Worm (Caenorhabditis elegans) whole organism, mixed stage, embryonic: ENCODE measurements around the gene cnp-3.

Source experiments
- M03D4.4 ChIP-seq: sonication (generic microtip); optimal IDR thresholded peaks from 2 replicates; lab custom pipeline; 2017; ENCODE audit warnings: mild to moderate bottlenecking, missing genetic modification characterization, missing compliant biosample characterization
- bed-3 ChIP-seq: fragments of 200-800 bp; sonication (Bioruptor generic); optimal IDR thresholded peaks from 3 replicates; lab custom pipeline; 2018; ENCODE audit warnings: mild to moderate bottlenecking, missing genetic modification characterization, moderate library complexity, missing compliant biosample characterization
- blmp-1 ChIP-seq: fragments of 150-350 bp; optimal IDR thresholded peaks from 2 replicates; lab custom pipeline; 2014; ENCODE audit warnings: missing biosample characterization, missing genetic modification characterization
- ceh-43 ChIP-seq: fragments of 200-800 bp; sonication (Bioruptor generic); optimal IDR thresholded peaks from 2 replicates; lab custom pipeline; 2018; ENCODE audit warnings: mild to moderate bottlenecking, missing genetic modification characterization, moderate library complexity, missing compliant biosample characterization
- ceh-83 ChIP-seq: fragments of 200-800 bp; sonication (Bioruptor generic); optimal IDR thresholded peaks from 2 replicates; lab custom pipeline; 2018; ENCODE audit warnings: mild to moderate bottlenecking, missing genetic modification characterization, missing compliant biosample characterization
- ces-1 ChIP-seq: fragments of 150-350 bp; optimal IDR thresholded peaks from 2 replicates; lab custom pipeline; 2014; ENCODE audit warnings: missing biosample characterization, missing genetic modification reagents, missing genetic modification characterization
- cnd-1 ChIP-seq: fragments of 200-800 bp; sonication (Bioruptor generic); optimal IDR thresholded peaks from 2 replicates; lab custom pipeline; 2018; ENCODE audit warnings: mild to moderate bottlenecking, missing genetic modification characterization, missing compliant biosample characterization
- drap-1 ChIP-seq: fragments of 200-800 bp; sonication (Bioruptor generic); optimal IDR thresholded peaks from 3 replicates; lab custom pipeline; 2018; ENCODE audit warnings: mild to moderate bottlenecking, missing genetic modification characterization, missing compliant biosample characterization
- elt-1 ChIP-seq: sonication (generic microtip); optimal IDR thresholded peaks from 2 replicates; lab custom pipeline; 2017; ENCODE audit warnings: missing genetic modification characterization, mild to moderate bottlenecking, missing compliant biosample characterization, antibody characterized with exemption, moderate library complexity, borderline replicate concordance; ENCODE audit not compliant: insufficient read depth
- elt-3 ChIP-seq: fragments of 150-350 bp; optimal IDR thresholded peaks from 2 replicates; lab custom pipeline; 2014; ENCODE audit warnings: missing biosample characterization, missing genetic modification characterization
- flh-1 ChIP-seq: fragments of 200-800 bp; sonication (Bioruptor generic); optimal IDR thresholded peaks from 2 replicates; lab custom pipeline; 2018; ENCODE audit warnings: mild to moderate bottlenecking, missing genetic modification characterization, moderate library complexity, missing compliant biosample characterization
- ham-2 ChIP-seq: fragments of 200-800 bp; sonication (Bioruptor generic); optimal IDR thresholded peaks from 2 replicates; lab custom pipeline; 2018; ENCODE audit warnings: mild to moderate bottlenecking, missing genetic modification characterization, missing compliant biosample characterization
- hlh-1 ChIP-seq: fragments of 150-350 bp; optimal IDR thresholded peaks from 2 replicates; lab custom pipeline; 2014; ENCODE audit warnings: missing biosample characterization, missing genetic modification reagents, missing genetic modification characterization
- lin-13 ChIP-seq: fragments of 150-350 bp; optimal IDR thresholded peaks from 2 replicates; lab custom pipeline; 2014; ENCODE audit warnings: missing biosample characterization, missing genetic modification characterization
- lin-32 ChIP-seq: fragments of 200-800 bp; sonication (Bioruptor generic); optimal IDR thresholded peaks from 2 replicates; lab custom pipeline; 2018; ENCODE audit warnings: mild to moderate bottlenecking, missing genetic modification characterization, missing compliant biosample characterization
- lsy-2 ChIP-seq: fragments of 150-350 bp; optimal IDR thresholded peaks from 2 replicates; lab custom pipeline; 2014; ENCODE audit warnings: missing biosample characterization, missing genetic modification characterization
- mab-5 ChIP-seq: fragments of 150-350 bp; optimal IDR thresholded peaks from 2 replicates; lab custom pipeline; 2014; ENCODE audit warnings: missing biosample characterization, missing genetic modification characterization
- mep-1 ChIP-seq: fragments of 150-350 bp; optimal IDR thresholded peaks from 2 replicates; lab custom pipeline; 2017; ENCODE audit warnings: missing biosample characterization, missing genetic modification reagents, missing genetic modification characterization, inconsistent platforms
- mls-2 ChIP-seq: sonication (generic microtip); optimal IDR thresholded peaks from 2 replicates; lab custom pipeline; 2016; ENCODE audit warnings: mild to moderate bottlenecking, missing genetic modification characterization, moderate library complexity, missing compliant biosample characterization
- nhr-12 ChIP-seq: fragments of 150-350 bp; optimal IDR thresholded peaks from 2 replicates; lab custom pipeline; 2014; ENCODE audit warnings: missing biosample characterization, missing genetic modification characterization
- nhr-2 ChIP-seq: fragments of 150-350 bp; optimal IDR thresholded peaks from 2 replicates; lab custom pipeline; 2014; ENCODE audit warnings: missing biosample characterization, missing genetic modification characterization
- nhr-237 ChIP-seq: fragments of 150-350 bp; optimal IDR thresholded peaks from 2 replicates; lab custom pipeline; 2014; ENCODE audit warnings: missing biosample characterization, missing genetic modification characterization
- nhr-28 ChIP-seq: fragments of 150-350 bp; optimal IDR thresholded peaks from 2 replicates; lab custom pipeline; 2014; ENCODE audit warnings: missing biosample characterization, missing genetic modification characterization
- nhr-76 ChIP-seq: sonication (generic microtip); optimal IDR thresholded peaks from 2 replicates; lab custom pipeline; 2017; ENCODE audit warnings: missing biosample characterization, missing genetic modification characterization
- pha-4 ChIP-seq: fragments of 150-350 bp; optimal IDR thresholded peaks from 2 replicates; lab custom pipeline; 2018; ENCODE audit warnings: missing biosample characterization, missing genetic modification reagents, missing genetic modification characterization
- sem-2 ChIP-seq: fragments of 200-800 bp; sonication (Bioruptor generic); optimal IDR thresholded peaks from 2 replicates; lab custom pipeline; 2018; ENCODE audit warnings: mild to moderate bottlenecking, missing genetic modification characterization, missing compliant biosample characterization
- snpc-4 ChIP-seq: fragments of 150-350 bp; optimal IDR thresholded peaks from 2 replicates; lab custom pipeline; 2014; ENCODE audit warnings: missing biosample characterization, missing genetic modification characterization
- sptf-1 ChIP-seq: sonication (generic microtip); optimal IDR thresholded peaks from 2 replicates; lab custom pipeline; 2017; ENCODE audit warnings: mild to moderate bottlenecking, missing genetic modification characterization, moderate library complexity, missing compliant biosample characterization
- tbx-8 ChIP-seq: fragments of 200-800 bp; sonication (Bioruptor generic); optimal IDR thresholded peaks from 2 replicates; lab custom pipeline; 2018; ENCODE audit warnings: mild to moderate bottlenecking, missing genetic modification characterization, moderate library complexity, missing compliant biosample characterization
- unc-120 ChIP-seq: sonication (generic microtip); optimal IDR thresholded peaks from 2 replicates; lab custom pipeline; 2017; ENCODE audit warnings: missing genetic modification characterization, missing compliant biosample characterization; ENCODE audit not compliant: poor library complexity, severe bottlenecking
- unc-39 ChIP-seq: fragments of 150-350 bp; optimal IDR thresholded peaks from 2 replicates; lab custom pipeline; 2014; ENCODE audit warnings: missing biosample characterization, missing genetic modification characterization
- unc-62 ChIP-seq: fragments of 150-350 bp; optimal IDR thresholded peaks from 2 replicates; lab custom pipeline; 2014; ENCODE audit warnings: missing biosample characterization, missing genetic modification reagents, missing genetic modification characterization
- zip-8 ChIP-seq: fragments of 150-350 bp; optimal IDR thresholded peaks from 2 replicates; lab custom pipeline; 2014; ENCODE audit warnings: missing biosample characterization, missing genetic modification characterization
- ztf-11 ChIP-seq: fragments of 150-350 bp; optimal IDR thresholded peaks from 2 replicates; lab custom pipeline; 2014; ENCODE audit warnings: missing biosample characterization, missing genetic modification characterization

cnp-3 gene

ce11 chrX:17170401-17170800 is 32.5 kb upstream of the cnp-3 start:
- TF ChIP-seq ces-1 (GFP tag; lab: Kevin White, UChicago) (peak; percentile 86), unc-120 (no peak), nhr-237 (tag; lab: Kevin White, UChicago) (no peak)

- no peak for TF ChIP-seq unc-120
- no peak for TF ChIP-seq flh-1 (GFP tag; lab: Kevin White, UChicago)
- TF ChIP-seq sem-2 (GFP tag; lab: Kevin White, UChicago): no peak
- TF ChIP-seq bed-3 (GFP tag; lab: Kevin White, UChicago): no peak
- TF ChIP-seq unc-62 (GFP tag; lab: Kevin White, UChicago): no peak
- TF ChIP-seq pha-4: no peak
- TF ChIP-seq cnd-1 (tag; lab: Kevin White, UChicago): no peak
- no peak for TF ChIP-seq mab-5 (tag; lab: Kevin White, UChicago)
- no peak for TF ChIP-seq ceh-83
- TF ChIP-seq M03D4.4: no peak
- TF ChIP-seq nhr-28 (tag; lab: Kevin White, UChicago): no peak
- no peak for TF ChIP-seq ces-1 (GFP tag; lab: Kevin White, UChicago)
- TF ChIP-seq snpc-4 (tag; lab: Kevin White, UChicago): no peak
- no peak for TF ChIP-seq nhr-2 (tag; lab: Kevin White, UChicago)
- TF ChIP-seq blmp-1 (tag; lab: Kevin White, UChicago): no peak
Measured at ce11 chrX:17168086-17168485, 30.2 kb upstream of the cnp-3 start.

ce11 chrX:17157868-17158267 is 20.0 kb upstream of the cnp-3 start, which contains the start of gene npr-21:
Gene npr-21, minus strand, starts transcription at chrX:17157968.
- TF ChIP-seq ces-1 (GFP tag; lab: Kevin White, UChicago): no peak
- no peak for TF ChIP-seq hlh-1 (tag; lab: Kevin White, UChicago)
- no peak for TF ChIP-seq drap-1 (GFP tag; lab: Kevin White, UChicago)
- TF ChIP-seq mep-1 (tag; lab: Kevin White, UChicago): no peak
- TF ChIP-seq nhr-12 (tag; lab: Kevin White, UChicago): no peak
- no peak for TF ChIP-seq nhr-2 (tag; lab: Kevin White, UChicago)
- no peak for TF ChIP-seq lin-13 (tag; lab: Kevin White, UChicago)
- no peak for TF ChIP-seq zip-8 (tag; lab: Kevin White, UChicago)
- no peak for TF ChIP-seq mab-5 (tag; lab: Kevin White, UChicago)
- no peak for TF ChIP-seq unc-120
- no peak for TF ChIP-seq mls-2 (tag; lab: Kevin White, UChicago)
- no peak for TF ChIP-seq bed-3 (GFP tag; lab: Kevin White, UChicago)
- TF ChIP-seq sem-2 (GFP tag; lab: Kevin White, UChicago): no peak
- no peak for TF ChIP-seq ham-2 (GFP tag; lab: Kevin White, UChicago)
- TF ChIP-seq pha-4: no peak
- TF ChIP-seq tbx-8 (GFP tag; lab: Kevin White, UChicago): no peak
- TF ChIP-seq ceh-83: no peak
- TF ChIP-seq unc-62 (GFP tag; lab: Kevin White, UChicago): no peak

- TF ChIP-seq sem-2 (GFP tag; lab: Kevin White, UChicago) (no peak), unc-62 (GFP tag; lab: Kevin White, UChicago) (no peak), nhr-237 (tag; lab: Kevin White, UChicago) (no peak), nhr-2 (tag; lab: Kevin White, UChicago) (no peak), lin-13 (tag; lab: Kevin White, UChicago) (no peak), unc-39 (tag; lab: Kevin White, UChicago) (no peak), flh-1 (GFP tag; lab: Kevin White, UChicago) (no peak), M03D4.4 (no peak), tbx-8 (GFP tag; lab: Kevin White, UChicago) (no peak), nhr-76 (tag; lab: Kevin White, UChicago) (no peak), ztf-11 (tag; lab: Kevin White, UChicago) (no peak), mep-1 (tag; lab: Kevin White, UChicago) (no peak), sptf-1 (no peak), snpc-4 (tag; lab: Kevin White, UChicago) (no peak), nhr-12 (tag; lab: Kevin White, UChicago) (no peak), bed-3 (GFP tag; lab: Kevin White, UChicago) (no peak), elt-3 (tag; lab: Kevin White, UChicago) (no peak)
Measured at ce11 chrX:17157089-17157488, 19.2 kb upstream of the cnp-3 start.

ce11 chrX:17151160-17151711 is 13.3 kb upstream of the cnp-3 start, which contains the start of gene mdt-1.2:
Gene mdt-1.2, plus strand, starts transcription at chrX:17151522.
- TF ChIP-seq nhr-76 (tag; lab: Kevin White, UChicago) (no peak), hlh-1 (tag; lab: Kevin White, UChicago) (no peak), sptf-1 (peak; percentile 61), unc-62 (GFP tag; lab: Kevin White, UChicago) (no peak), ceh-43 (GFP tag; lab: Kevin White, UChicago) (no peak), sem-2 (GFP tag; lab: Kevin White, UChicago) (no peak), unc-39 (tag; lab: Kevin White, UChicago) (no peak), blmp-1 (tag; lab: Kevin White, UChicago) (no peak), elt-1 (tag; lab: Kevin White, UChicago) (no peak), nhr-2 (tag; lab: Kevin White, UChicago) (peak; percentile 22), elt-3 (tag; lab: Kevin White, UChicago) (no peak), ceh-83 (no peak), M03D4.4 (peak; percentile 36), nhr-237 (tag; lab: Kevin White, UChicago) (peak; percentile 42), lsy-2 (tag; lab: Kevin White, UChicago) (peak; percentile 1), drap-1 (GFP tag; lab: Kevin White, UChicago) (no peak), bed-3 (GFP tag; lab: Kevin White, UChicago) (no peak), nhr-28 (tag; lab: Kevin White, UChicago) (no peak), tbx-8 (GFP tag; lab: Kevin White, UChicago) (no peak), ham-2 (GFP tag; lab: Kevin White, UChicago) (no peak), mep-1 (tag; lab: Kevin White, UChicago) (peak; percentile 91), pha-4 (peak; percentile 83), lin-32 (GFP tag; lab: Kevin White, UChicago) (no peak), ces-1 (GFP tag; lab: Kevin White, UChicago) (peak; percentile 83), mls-2 (tag; lab: Kevin White, UChicago) (no peak), nhr-12 (tag; lab: Kevin White, UChicago) (no peak), mab-5 (tag; lab: Kevin White, UChicago) (no peak), flh-1 (GFP tag; lab: Kevin White, UChicago) (no peak), zip-8 (tag; lab: Kevin White, UChicago) (no peak), lin-13 (tag; lab: Kevin White, UChicago) (peak; percentile 57)
